Worm (Caenorhabditis elegans) whole organism, early embryonic: Measurements from ENCODE around the gene C04E6.7.

Experiments used
- F13C5.2 ChIP-seq: sonication (generic microtip); optimal IDR thresholded peaks from 2 replicates; lab custom pipeline; 2017; ENCODE audit warnings: mild to moderate bottlenecking, missing genetic modification characterization, inconsistent platforms, missing compliant biosample characterization
- aly-1 ChIP-seq: sonication (generic microtip); optimal IDR thresholded peaks from 2 replicates; lab custom pipeline; 2016; ENCODE audit warnings: missing genetic modification characterization, missing compliant biosample characterization
- ama-1 ChIP-seq: fragments of 150-350 bp; optimal IDR thresholded peaks from 2 replicates; lab custom pipeline; 2014
- ets-7 ChIP-seq: sonication (generic microtip); optimal IDR thresholded peaks from 2 replicates; lab custom pipeline; 2016; ENCODE audit warnings: missing genotype, missing genetic modification characterization, missing compliant biosample characterization
- hmg-4 ChIP-seq: fragments of 200-800 bp; sonication (Bioruptor generic); optimal IDR thresholded peaks from 2 replicates; lab custom pipeline; 2018; ENCODE audit warnings: mild to moderate bottlenecking, missing genetic modification characterization, missing compliant biosample characterization

DNA sequence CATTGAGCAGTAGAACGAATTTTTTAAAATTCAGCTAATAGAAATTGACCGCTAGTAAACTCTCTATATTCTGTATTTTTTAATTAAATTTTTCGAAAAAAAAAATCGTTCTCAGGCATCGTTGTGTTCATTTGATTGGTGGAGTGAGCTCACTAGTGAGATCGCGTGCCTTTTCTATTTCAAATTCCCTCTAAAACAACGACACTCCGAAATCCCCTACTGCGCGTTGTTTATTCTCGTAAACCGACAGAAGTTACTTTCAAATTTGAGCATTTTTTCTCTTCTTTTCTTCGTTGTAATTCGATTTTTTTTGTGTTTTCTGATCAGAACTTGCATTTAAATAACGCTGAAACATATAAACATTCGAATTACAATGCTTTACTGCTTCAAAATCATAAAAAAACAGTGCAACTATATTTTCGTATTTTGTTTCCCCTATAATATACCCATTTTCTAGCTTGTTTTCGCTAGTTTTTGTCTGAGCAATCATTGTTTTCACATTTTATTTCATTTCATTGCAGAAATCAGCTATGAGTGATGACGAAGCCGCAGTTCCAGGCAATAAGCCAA lies 46.5 kb downstream of the C04E6.7 start, which contains the start of gene syf-3:
- TF ChIP-seq ama-1 (no peak), F13C5.2 (tag; lab: Kevin White, UChicago) (no peak), ets-7 (tag; lab: Kevin White, UChicago) (no peak), hmg-4 (GFP tag; lab: Kevin White, UChicago) (no peak), aly-1 (tag; lab: Kevin White, UChicago) (no peak)
